Fruit fly (Drosophila melanogaster) whole organism, pupa: ENCODE measurements around the gene CG43251.
A peak's percentile ranks its signal among the peaks of the same experiment; 100 is the strongest.

Experiments used
- CG10348 ChIP-seq: fragments of 200-800 bp; sonication (Bioruptor generic); IDR thresholded peaks from 2 replicates; pipeline ENCODE4 v1.3.6; 2022; ENCODE audit warnings: missing biosample characterization, missing genetic modification characterization
- CG12605 ChIP-seq: fragments of 200-800 bp; sonication (Bioruptor generic); IDR thresholded peaks from 2 replicates; pipeline ENCODE4 v1.3.6; 2022; ENCODE audit warnings: missing biosample characterization, missing genetic modification characterization
- CG13204 ChIP-seq: fragments of 200-800 bp; sonication (Bioruptor generic); optimal IDR thresholded peaks from 2 replicates; lab custom pipeline; 2018; ENCODE audit warnings: missing biosample characterization, mild to moderate bottlenecking, missing genetic modification characterization, moderate library complexity
- CG14655 ChIP-seq: fragments of 200-800 bp; sonication (Bioruptor generic); optimal IDR thresholded peaks from 3 replicates; lab custom pipeline; 2017; ENCODE audit warnings: mild to moderate bottlenecking, missing biosample characterization, missing genetic modification reagents, missing genetic modification characterization
- CG15710 ChIP-seq: fragments of 200-800 bp; sonication (Bioruptor generic); optimal IDR thresholded peaks from 2 replicates; lab custom pipeline; 2018; ENCODE audit warnings: missing biosample characterization, mild to moderate bottlenecking, missing genetic modification characterization, moderate library complexity
- CG17806 ChIP-seq: fragments of 200-800 bp; sonication (Bioruptor generic); optimal IDR thresholded peaks from 2 replicates; lab custom pipeline; 2018; ENCODE audit warnings: missing biosample characterization, mild to moderate bottlenecking, missing genetic modification characterization, moderate library complexity
- CG32121 ChIP-seq: fragments of 200-800 bp; sonication (Bioruptor generic); IDR thresholded peaks from 2 replicates; pipeline ENCODE4 v1.3.6; 2022; ENCODE audit warnings: missing biosample characterization, missing genetic modification characterization
- CG34367 ChIP-seq: fragments of 200-800 bp; sonication (Bioruptor generic); optimal IDR thresholded peaks from 2 replicates; lab custom pipeline; 2018; ENCODE audit warnings: missing biosample characterization, mild to moderate bottlenecking, missing genetic modification characterization
- CG4496 ChIP-seq: fragments of 200-800 bp; sonication (Bioruptor generic); IDR thresholded peaks from 3 replicates; pipeline ENCODE4 v1.3.6; 2022; ENCODE audit warnings: missing biosample characterization, missing genetic modification characterization
- CG8159 ChIP-seq: fragments of 200-800 bp; sonication (Bioruptor generic); optimal IDR thresholded peaks from 3 replicates; lab custom pipeline; 2018; ENCODE audit warnings: missing biosample characterization, mild to moderate bottlenecking, missing genetic modification characterization, moderate library complexity
- CG8301 ChIP-seq: fragments of 200-800 bp; sonication (Bioruptor generic); optimal IDR thresholded peaks from 2 replicates; lab custom pipeline; 2018; ENCODE audit warnings: missing biosample characterization, mild to moderate bottlenecking, missing genetic modification characterization
- CG9948 ChIP-seq: fragments of 200-800 bp; sonication (Bioruptor generic); optimal IDR thresholded peaks from 2 replicates; lab custom pipeline; 2018; ENCODE audit warnings: missing biosample characterization, mild to moderate bottlenecking, missing genetic modification characterization, moderate library complexity
- D1 ChIP-seq: fragments of 200-800 bp; sonication (Bioruptor generic); optimal IDR thresholded peaks from 2 replicates; lab custom pipeline; 2018; ENCODE audit warnings: missing biosample characterization, mild to moderate bottlenecking, missing genetic modification characterization, moderate library complexity
- EcR ChIP-seq: fragments of 200-800 bp; sonication (Bioruptor generic); optimal IDR thresholded peaks from 3 replicates; lab custom pipeline; 2019; ENCODE audit warnings: missing biosample characterization, missing genetic modification characterization, mild to moderate bottlenecking, moderate library complexity, missing genetic modification reagents
- Ets98B ChIP-seq: fragments of 200-800 bp; sonication (Bioruptor generic); IDR thresholded peaks from 2 replicates; pipeline ENCODE4 v1.3.6; 2022; ENCODE audit warnings: missing biosample characterization, missing genetic modification characterization
- Pif1A ChIP-seq: fragments of 200-800 bp; sonication (Bioruptor generic); optimal IDR thresholded peaks from 3 replicates; lab custom pipeline; 2016; ENCODE audit warnings: missing biosample characterization, missing genetic modification characterization
- Pif1B ChIP-seq: fragments of 200-800 bp; sonication (Bioruptor generic); optimal IDR thresholded peaks from 3 replicates; lab custom pipeline; 2016; ENCODE audit warnings: missing biosample characterization, missing genetic modification characterization
- Snoo ChIP-seq: fragments of 200-800 bp; sonication (Bioruptor generic); optimal IDR thresholded peaks from 3 replicates; lab custom pipeline; 2017; ENCODE audit warnings: missing biosample characterization, mild to moderate bottlenecking, missing genetic modification characterization, inconsistent platforms
- fd96Ca ChIP-seq: fragments of 200-800 bp; sonication (Bioruptor generic); IDR thresholded peaks from 3 replicates; pipeline ENCODE4 v1.3.6; 2022; ENCODE audit warnings: missing biosample characterization, missing genetic modification characterization
- gl ChIP-seq: fragments of 200-800 bp; sonication (Bioruptor generic); optimal IDR thresholded peaks from 2 replicates; lab custom pipeline; 2018; ENCODE audit warnings: missing biosample characterization, mild to moderate bottlenecking, missing genetic modification characterization
- rn ChIP-seq: fragments of 200-800 bp; sonication (Bioruptor generic); IDR thresholded peaks from 2 replicates; pipeline ENCODE4 v1.3.6; 2022; ENCODE audit warnings: missing biosample characterization, missing genetic modification characterization

The CG43251 gene

DNA sequence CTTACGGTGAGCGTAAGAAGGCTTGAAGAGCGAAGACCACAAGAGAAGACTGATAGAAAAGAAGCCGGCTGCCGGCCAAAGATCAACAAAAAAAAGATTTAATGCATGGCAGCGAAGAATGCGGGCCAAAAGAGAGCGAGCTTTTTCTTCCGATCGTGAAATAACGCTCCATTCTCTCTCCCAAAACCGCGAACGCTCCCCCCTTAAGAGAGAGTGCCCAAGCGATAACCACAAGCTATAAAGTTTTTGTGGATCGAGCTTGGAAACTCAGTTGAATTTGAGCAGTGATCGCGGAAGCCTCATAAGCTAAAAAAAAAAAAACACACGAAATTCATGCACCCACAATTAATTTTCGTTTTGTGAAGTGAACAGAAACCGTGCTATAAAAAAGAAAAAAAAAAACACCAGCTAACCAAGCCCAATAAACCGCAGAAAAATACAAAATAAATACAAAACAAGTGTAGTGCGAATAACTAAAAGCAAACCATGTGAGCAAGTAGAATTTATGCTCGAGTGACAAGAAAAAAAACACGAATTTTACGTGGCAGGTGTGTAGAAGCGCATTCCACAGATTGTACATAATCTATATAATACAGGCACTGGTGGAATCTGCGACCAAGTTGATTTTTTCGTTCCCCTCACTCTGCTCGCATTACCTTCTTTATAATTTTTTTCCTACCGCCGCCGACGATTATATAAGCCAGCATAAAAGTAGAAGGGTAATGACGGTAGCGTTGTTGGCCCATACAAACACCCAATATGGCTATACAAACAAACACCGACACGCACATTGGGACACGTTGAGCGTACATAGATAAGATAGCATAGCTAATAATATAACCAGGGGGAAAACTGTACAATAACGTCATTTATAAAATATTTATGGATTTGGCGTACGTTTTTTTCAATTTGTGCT is 28.1 kb upstream of the CG43251 start, which contains the start of gene CG13252:
TSS of gene CG13252 (plus strand) at position 269 of the 916 bp plus-strand sequence.
- TF ChIP-seq CG17806 (tag; lab: Kevin White, UChicago) (no peak), CG8301 (tag; lab: Kevin White, UChicago) (peak; percentile 3), CG12605 (GFP tag; lab: Robert Waterston, UW) (peak; percentile 50; the same call in 1 of the 2 replicates), gl (tag; lab: Kevin White, UChicago) (peak; percentile 24), rn (GFP tag; lab: Robert Waterston, UW) (no peak), CG13204 (GFP tag; lab: Kevin White, UChicago) (no peak), Snoo (tag; lab: Kevin White, UChicago) (peak; percentile 40), CG8159 (peak; percentile 9), Ets98B (GFP tag; lab: Robert Waterston, UW) (peak; percentile 60), CG14655 (GFP tag; lab: Kevin White, UChicago) (no peak), fd96Ca (GFP tag; lab: Robert Waterston, UW) (peak; percentile 35; the same call in 1 of the 3 replicates), CG4496 (GFP tag; lab: Robert Waterston, UW) (peak; percentile 54; the same call in 2 of the 3 replicates), D1 (no peak), Pif1B (GFP tag; lab: Kevin White, UChicago) (no peak), CG9948 (tag; lab: Kevin White, UChicago) (no peak), Pif1A (GFP tag; lab: Kevin White, UChicago) (no peak), EcR (no peak), CG32121 (GFP tag; lab: Robert Waterston, UW) (peak; percentile 72)
- TF ChIP-seq, all 21 proteins: peak for 9

DNA sequence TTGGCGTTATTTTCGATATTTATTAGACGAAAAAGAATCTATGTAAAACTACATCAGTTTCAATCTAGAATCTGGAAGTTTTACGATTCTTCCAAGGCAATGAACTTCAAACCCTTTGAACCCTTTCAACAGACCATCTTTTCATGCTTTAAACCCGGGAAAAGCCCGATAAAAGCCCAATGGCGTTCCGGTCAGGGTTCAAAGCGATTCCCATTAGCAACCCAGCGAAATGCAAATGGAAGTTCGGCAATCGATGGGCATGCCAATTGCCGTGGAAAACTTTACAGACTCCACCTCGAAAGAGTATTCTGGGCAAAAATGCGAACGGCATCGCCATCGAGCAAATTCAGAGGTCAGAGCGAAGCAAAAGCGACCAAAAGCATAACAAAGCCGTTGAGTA is 26.2 kb upstream of the CG43251 start:
- TF ChIP-seq CG4496 (GFP tag; lab: Robert Waterston, UW) (0 out of 3 replicates have a peak, but pooled peaks have one; percentile 28), CG9948 (tag; lab: Kevin White, UChicago) (peak; percentile 4), fd96Ca (GFP tag; lab: Robert Waterston, UW) (no peak), CG8159 (peak; percentile 31)

DNA sequence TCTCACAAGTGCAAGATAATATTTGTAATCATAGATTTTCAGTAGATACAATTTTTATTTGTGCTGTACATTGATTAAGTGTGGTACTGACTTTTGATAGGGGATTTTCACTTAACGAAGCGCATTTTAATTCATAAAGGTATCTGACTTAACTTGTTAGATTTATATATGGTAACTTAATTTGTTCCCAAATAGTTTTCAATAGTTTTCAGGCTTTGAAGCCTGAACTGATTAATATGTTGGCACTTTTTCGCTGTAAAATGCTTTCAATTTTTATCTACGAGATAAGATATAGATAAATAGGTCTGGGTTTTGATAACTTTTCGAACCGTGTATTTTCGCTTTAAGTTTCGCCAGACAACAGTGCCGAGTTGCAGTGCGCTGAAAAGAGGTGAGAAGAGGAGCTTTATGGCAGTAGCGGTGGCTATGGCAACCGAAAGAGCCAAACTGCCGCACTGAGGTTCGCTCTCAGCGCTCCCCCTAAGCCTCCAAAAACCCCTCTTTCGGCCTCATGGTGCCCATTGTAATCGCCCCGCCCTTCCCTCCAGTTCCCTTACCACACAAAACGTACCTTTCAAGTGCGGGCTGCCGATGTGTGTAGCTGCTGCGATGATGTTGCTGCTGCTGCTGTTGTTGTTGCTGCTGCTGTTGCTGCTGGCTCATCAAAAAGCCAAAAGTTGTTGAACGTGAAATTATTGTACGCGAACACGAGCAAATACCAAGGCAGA is 25.0 kb upstream of the CG43251 start:
- peak; percentile 53; the same call in 1 of the 3 replicates for TF ChIP-seq fd96Ca (GFP tag; lab: Robert Waterston, UW)
- peak; percentile 40; the same call in 1 of the 3 replicates for TF ChIP-seq CG4496 (GFP tag; lab: Robert Waterston, UW)
- TF ChIP-seq CG14655 (GFP tag; lab: Kevin White, UChicago): peak; percentile 8
- peak; percentile 83 for TF ChIP-seq CG13204 (GFP tag; lab: Kevin White, UChicago)
- TF ChIP-seq EcR: peak; percentile 53
- no peak for TF ChIP-seq CG32121 (GFP tag; lab: Robert Waterston, UW)

DNA sequence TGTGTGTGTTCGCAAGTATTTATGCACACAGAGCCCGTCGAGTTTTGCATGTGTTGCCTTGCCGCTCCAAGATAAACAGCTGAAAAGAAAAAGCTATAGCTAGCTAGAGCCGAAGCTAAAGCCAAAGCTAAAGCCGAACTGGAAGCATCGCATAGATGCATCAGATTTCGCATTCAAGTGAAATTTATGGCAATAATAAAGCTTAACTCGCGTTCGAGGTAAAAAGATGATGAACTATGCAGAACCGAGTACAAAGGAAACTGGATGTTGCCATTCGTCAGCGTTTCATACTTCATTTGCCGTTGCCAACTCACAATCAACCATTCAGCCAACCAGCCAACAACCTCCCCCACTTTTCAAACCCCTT is 24.4 kb upstream of the CG43251 start:
- TF ChIP-seq CG12605 (GFP tag; lab: Robert Waterston, UW) (no peak), EcR (no peak), Pif1A (GFP tag; lab: Kevin White, UChicago) (no peak), fd96Ca (GFP tag; lab: Robert Waterston, UW) (no peak), CG8301 (tag; lab: Kevin White, UChicago) (no peak), CG14655 (GFP tag; lab: Kevin White, UChicago) (no peak), CG4496 (GFP tag; lab: Robert Waterston, UW) (no peak), CG32121 (GFP tag; lab: Robert Waterston, UW) (no peak), CG13204 (GFP tag; lab: Kevin White, UChicago) (no peak), Snoo (tag; lab: Kevin White, UChicago) (no peak)

DNA sequence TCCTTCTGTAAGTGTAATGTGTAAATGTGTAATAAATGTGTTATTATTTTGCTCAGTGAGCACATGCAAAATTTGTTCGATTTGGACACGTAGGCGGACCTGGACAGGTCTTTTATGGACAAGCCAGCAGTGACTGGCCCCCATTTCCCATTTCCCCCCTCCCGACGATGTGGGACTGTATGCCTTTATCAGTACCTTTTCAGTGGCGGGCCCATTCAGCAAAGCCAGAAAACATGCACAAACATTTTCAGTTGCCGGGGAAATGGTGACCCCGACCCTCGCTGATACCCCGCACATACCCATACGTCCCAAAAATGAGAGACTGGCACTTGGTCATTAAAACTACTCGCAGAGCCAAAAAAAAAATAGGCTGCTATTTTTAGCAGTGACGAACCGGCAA is 22.4 kb upstream of the CG43251 start:
- TF ChIP-seq D1 (no peak), CG9948 (tag; lab: Kevin White, UChicago) (no peak), gl (tag; lab: Kevin White, UChicago) (no peak), CG32121 (GFP tag; lab: Robert Waterston, UW) (no peak), CG15710 (tag; lab: Kevin White, UChicago) (no peak), Snoo (tag; lab: Kevin White, UChicago) (no peak), CG4496 (GFP tag; lab: Robert Waterston, UW) (no peak), CG34367 (tag; lab: Kevin White, UChicago) (no peak), EcR (no peak), rn (GFP tag; lab: Robert Waterston, UW) (no peak), CG10348 (GFP tag; lab: Robert Waterston, UW) (no peak), fd96Ca (GFP tag; lab: Robert Waterston, UW) (no peak), CG12605 (GFP tag; lab: Robert Waterston, UW) (no peak), CG14655 (GFP tag; lab: Kevin White, UChicago) (no peak), CG8159 (no peak), Pif1B (GFP tag; lab: Kevin White, UChicago) (no peak), Ets98B (GFP tag; lab: Robert Waterston, UW) (no peak), CG17806 (tag; lab: Kevin White, UChicago) (no peak)
- TF ChIP-seq, all 21 proteins: peak for 0
